Worm (Caenorhabditis elegans): ENCODE data around the gene chil-26.

DNA sequence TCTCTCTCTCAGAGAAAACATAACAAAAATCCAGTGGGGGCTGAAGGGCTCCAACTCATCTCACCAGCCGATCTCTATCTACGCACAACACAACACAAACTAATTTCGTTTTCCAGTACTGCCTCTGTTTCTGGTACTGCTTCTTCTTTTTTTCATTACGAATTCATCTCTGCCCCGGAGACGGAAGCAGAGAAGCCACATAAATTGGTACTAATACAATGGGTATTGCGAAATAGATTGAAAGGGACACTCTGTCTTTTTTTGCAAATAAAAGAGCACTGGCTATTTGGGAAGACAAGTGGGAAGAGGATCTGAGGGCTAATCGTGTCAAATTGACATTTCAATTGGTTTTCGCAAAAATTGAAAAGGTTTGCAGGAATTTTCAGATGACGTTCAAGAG, 22.5 kb downstream of the chil-26 start:
- TF ChIP-seq unc-62 (GFP tag; optimal IDR thresholded peaks at IDR 0.05) (no peak), F57C9.4 (tag; optimal IDR thresholded peaks at IDR 0.05) (no peak), aptf-3 (GFP tag; IDR thresholded peaks at IDR 0.05) (no peak), die-1 (tag; optimal IDR thresholded peaks at IDR 0.05) (no peak), snpc-4 (GFP tag; optimal IDR thresholded peaks at IDR 0.05) (no peak), snpc-4 (tag; optimal IDR thresholded peaks at IDR 0.05) (no peak), madf-6 (GFP tag; IDR thresholded peaks at IDR 0.05) (no peak), nfyb-1 (GFP tag; IDR thresholded peaks at IDR 0.05) (no peak), Y79H2A.3 (GFP tag; conservative IDR thresholded peaks at IDR 0.05) (no peak)
